Worm (Caenorhabditis elegans) whole organism, midembryonic: Measurements from ENCODE around the gene Y38H6C.9.

Experiments
- T22C8.4 ChIP-seq: fragments of 200-800 bp; sonication (Bioruptor generic); IDR thresholded peaks from 2 replicates; pipeline ENCODE4 v1.3.6; 2022; ENCODE audit warnings: missing genetic modification characterization, missing compliant biosample characterization
- cog-1 ChIP-seq: sonication (generic microtip); optimal IDR thresholded peaks from 2 replicates; lab custom pipeline; 2016; ENCODE audit warnings: missing genetic modification characterization, missing compliant biosample characterization
- flt-1 ChIP-seq: fragments of 200-800 bp; sonication (Bioruptor generic); IDR thresholded peaks from 2 replicates; pipeline ENCODE4 v1.3.6; 2022; ENCODE audit warnings: missing genetic modification characterization, missing compliant biosample characterization
- klf-2 ChIP-seq: fragments of 200-800 bp; sonication (Bioruptor generic); conservative IDR thresholded peaks from 2 replicates; pipeline ENCODE4 v1.3.6; 2022; ENCODE audit warnings: missing genetic modification reagents, missing genetic modification characterization, missing compliant biosample characterization
- med-1 ChIP-seq: sonication (generic microtip); optimal IDR thresholded peaks from 2 replicates; lab custom pipeline; 2017; ENCODE audit warnings: missing genetic modification characterization, mild to moderate bottlenecking, missing compliant biosample characterization, antibody characterized with exemption, missing genetic modification reagents; ENCODE audit not compliant: insufficient read depth
- ref-1 ChIP-seq: fragments of 200-800 bp; sonication (Bioruptor generic); conservative IDR thresholded peaks from 2 replicates; pipeline ENCODE4 v1.3.6; 2022; ENCODE audit warnings: missing genetic modification reagents, missing genetic modification characterization, missing compliant biosample characterization
- tab-1 ChIP-seq: fragments of 200-800 bp; sonication (Bioruptor generic); IDR thresholded peaks from 2 replicates; pipeline ENCODE4 v1.3.6; 2022; ENCODE audit warnings: missing genetic modification characterization, missing compliant biosample characterization
- ztf-23 ChIP-seq: fragments of 200-800 bp; sonication (Bioruptor generic); IDR thresholded peaks from 2 replicates; pipeline ENCODE4 v1.3.6; 2022; ENCODE audit warnings: missing genetic modification reagents, missing genetic modification characterization, missing compliant biosample characterization
- ztf-29 ChIP-seq: fragments of 200-800 bp; sonication (Bioruptor generic); IDR thresholded peaks from 2 replicates; pipeline ENCODE4 v1.3.6; 2022; ENCODE audit warnings: missing genetic modification reagents, missing genetic modification characterization, missing compliant biosample characterization

The Y38H6C.9 gene

ce11 chrV:20545742-20546141 lies 23.7 kb upstream of the Y38H6C.9 start:
- no peak for TF ChIP-seq ztf-29 (GFP tag; lab: Robert Waterston, UW)
- no peak for TF ChIP-seq cog-1 (tag; lab: Kevin White, UChicago)
- TF ChIP-seq klf-2: no peak
- no peak for TF ChIP-seq med-1 (GFP tag; lab: Kevin White, UChicago)
- no peak for TF ChIP-seq T22C8.4 (GFP tag; lab: Robert Waterston, UW)

DNA sequence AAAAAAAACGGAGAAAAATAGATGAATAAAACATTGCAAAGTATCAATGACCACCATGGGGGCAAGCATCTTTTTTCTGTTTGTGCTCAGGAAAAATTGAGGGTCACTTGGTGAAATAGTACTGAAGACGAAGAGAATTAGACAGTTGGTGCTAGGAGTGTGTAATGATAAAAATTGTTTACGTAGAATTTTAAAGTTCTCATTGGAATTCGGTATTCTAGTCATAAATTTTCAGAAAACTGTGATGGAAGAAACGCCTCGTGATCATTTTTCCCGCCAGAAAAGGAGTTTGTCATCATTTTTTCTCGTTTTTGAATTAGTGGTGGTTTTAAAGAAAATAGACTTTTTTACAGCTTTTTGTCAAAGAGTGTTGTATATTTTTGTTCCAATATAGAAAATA lies 22.5 kb upstream of the Y38H6C.9 start:
- TF ChIP-seq cog-1 (tag; lab: Kevin White, UChicago) (no peak), ztf-23 (GFP tag; lab: Robert Waterston, UW) (no peak), T22C8.4 (GFP tag; lab: Robert Waterston, UW) (no peak), ztf-29 (GFP tag; lab: Robert Waterston, UW) (no peak), tab-1 (GFP tag; lab: Robert Waterston, UW) (no peak), med-1 (GFP tag; lab: Kevin White, UChicago) (no peak), ref-1 (GFP tag; lab: Robert Waterston, UW) (no peak), klf-2 (no peak), flt-1 (no peak)

- TF ChIP-seq flt-1: no peak
- TF ChIP-seq ztf-29 (GFP tag; lab: Robert Waterston, UW): no peak
- no peak for TF ChIP-seq med-1 (GFP tag; lab: Kevin White, UChicago)
- TF ChIP-seq ref-1 (GFP tag; lab: Robert Waterston, UW): no peak
- no peak for TF ChIP-seq T22C8.4 (GFP tag; lab: Robert Waterston, UW)
- TF ChIP-seq cog-1 (tag; lab: Kevin White, UChicago): no peak
- no peak for TF ChIP-seq tab-1 (GFP tag; lab: Robert Waterston, UW)
- TF ChIP-seq klf-2: no peak
- TF ChIP-seq ztf-23 (GFP tag; lab: Robert Waterston, UW): no peak
These were observed 22.0 kb upstream of the Y38H6C.9 start, which contains the start of gene slc-36.3 for ce11 chrV:20544092-20544491. TSS of gene slc-36.3 (minus strand) at chrV:20544192.

DNA sequence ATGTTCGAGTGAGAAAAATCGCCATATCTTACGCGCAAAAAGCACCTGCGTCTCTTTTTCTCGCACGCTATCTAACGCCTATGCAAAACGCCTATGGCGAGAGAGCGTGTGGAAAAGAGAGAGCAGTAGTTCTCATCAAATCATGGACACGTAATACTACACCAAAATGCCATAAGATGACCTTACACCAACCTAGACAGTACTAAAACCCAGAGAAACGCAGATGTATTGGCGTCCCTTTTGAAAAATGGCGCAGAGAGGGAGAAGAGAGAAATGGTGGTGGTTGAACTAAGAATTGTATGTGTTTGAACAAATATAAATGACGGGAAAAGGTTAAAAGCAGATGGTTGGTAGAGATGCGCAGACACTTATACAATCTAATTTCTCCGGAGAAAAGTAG lies 17.0 kb upstream of the Y38H6C.9 start, which contains the start of gene Y38H6C.16:
Gene Y38H6C.16, minus strand, starts transcription at position 293 of the 400 bp plus-strand sequence.
- TF ChIP-seq klf-2 (no peak), med-1 (GFP tag; lab: Kevin White, UChicago) (no peak), cog-1 (tag; lab: Kevin White, UChicago) (no peak), ztf-23 (GFP tag; lab: Robert Waterston, UW) (no peak), flt-1 (no peak), T22C8.4 (GFP tag; lab: Robert Waterston, UW) (no peak)

DNA sequence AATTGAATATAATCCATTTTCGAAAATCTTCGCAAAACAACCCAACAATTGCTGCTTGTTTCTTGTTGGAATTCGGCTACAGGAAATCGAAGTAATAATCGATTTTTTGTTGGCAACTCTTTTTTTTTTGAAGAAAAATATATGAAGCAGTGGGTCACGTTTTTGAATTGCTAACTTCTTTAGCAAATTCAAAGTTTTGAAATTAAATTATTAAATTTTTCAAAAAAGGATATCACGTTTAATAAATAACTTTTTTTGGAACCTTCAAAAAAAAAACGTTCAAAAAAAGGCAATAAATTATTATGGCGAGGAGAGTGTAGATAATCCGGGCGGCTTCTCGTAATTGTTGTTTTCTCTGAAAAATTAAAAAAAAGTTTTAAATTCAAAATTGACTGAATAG lies 14.1 kb upstream of the Y38H6C.9 start, which contains the start of gene Y38H6C.15:
Gene Y38H6C.15, minus strand, starts transcription at position 101 of the 400 bp plus-strand sequence.
- TF ChIP-seq ztf-29 (GFP tag; lab: Robert Waterston, UW) (no peak), ref-1 (GFP tag; lab: Robert Waterston, UW) (no peak), med-1 (GFP tag; lab: Kevin White, UChicago) (no peak), cog-1 (tag; lab: Kevin White, UChicago) (no peak), T22C8.4 (GFP tag; lab: Robert Waterston, UW) (no peak), ztf-23 (GFP tag; lab: Robert Waterston, UW) (no peak), flt-1 (no peak), tab-1 (GFP tag; lab: Robert Waterston, UW) (no peak), klf-2 (no peak)

ce11 chrV:20534072-20534471 lies 12.0 kb upstream of the Y38H6C.9 start, which contains the start of gene famh-161:
TSS of gene famh-161 (minus strand) at chrV:20534172.
- TF ChIP-seq T22C8.4 (GFP tag; lab: Robert Waterston, UW): no peak

ce11 chrV:20527493-20527892 lies 5.4 kb upstream of the Y38H6C.9 start, which contains the start of gene Y38H6C.13:
TSS of gene Y38H6C.13 (plus strand) at chrV:20527793.
- no peak for TF ChIP-seq ref-1 (GFP tag; lab: Robert Waterston, UW)
- no peak for TF ChIP-seq klf-2
- no peak for TF ChIP-seq ztf-29 (GFP tag; lab: Robert Waterston, UW)
- TF ChIP-seq med-1 (GFP tag; lab: Kevin White, UChicago): no peak
- no peak for TF ChIP-seq T22C8.4 (GFP tag; lab: Robert Waterston, UW)
- TF ChIP-seq tab-1 (GFP tag; lab: Robert Waterston, UW): no peak
- TF ChIP-seq flt-1: no peak
- TF ChIP-seq cog-1 (tag; lab: Kevin White, UChicago): no peak
- TF ChIP-seq ztf-23 (GFP tag; lab: Robert Waterston, UW): no peak

DNA sequence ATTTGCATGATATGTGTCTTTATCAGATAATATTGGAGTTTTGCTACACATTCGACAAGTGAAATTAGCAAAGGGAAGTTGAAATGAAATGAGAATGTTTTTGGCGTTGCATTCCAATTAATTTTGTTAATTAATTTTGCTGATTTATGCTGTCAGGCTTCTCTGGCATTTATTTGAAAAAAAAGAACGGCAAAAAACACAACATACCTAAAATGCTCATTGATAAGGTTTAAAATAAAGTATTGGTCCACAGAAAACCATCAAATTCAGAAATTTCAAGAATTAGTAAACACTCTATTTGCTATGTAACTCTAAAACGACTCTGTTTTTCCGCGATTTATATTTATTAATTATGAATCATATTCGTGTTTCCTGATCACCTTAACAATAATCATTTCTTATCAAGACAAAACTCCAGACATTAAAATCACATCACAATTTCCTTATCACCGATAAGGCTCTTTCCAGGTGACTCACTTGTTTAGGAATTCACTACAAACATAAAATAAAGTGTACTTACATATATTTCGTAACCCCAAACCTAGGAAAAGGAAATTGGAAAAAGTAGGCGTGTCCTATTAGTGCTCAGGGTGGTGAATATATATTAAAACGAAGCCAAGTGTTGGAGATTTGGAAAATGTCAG lies 3.9 kb upstream of the Y38H6C.9 start, which contains the start of the genes srh-166 and Y38H6C.24:
Gene srh-166, minus strand, starts transcription at position 51 of the 644 bp plus-strand sequence.
Gene Y38H6C.24, plus strand, starts transcription at position 620 of the 644 bp plus-strand sequence.
- TF ChIP-seq T22C8.4 (GFP tag; lab: Robert Waterston, UW) (no peak), tab-1 (GFP tag; lab: Robert Waterston, UW) (no peak), med-1 (GFP tag; lab: Kevin White, UChicago) (no peak), ztf-29 (GFP tag; lab: Robert Waterston, UW) (no peak), ref-1 (GFP tag; lab: Robert Waterston, UW) (no peak), klf-2 (no peak), ztf-23 (GFP tag; lab: Robert Waterston, UW) (no peak), flt-1 (no peak), cog-1 (tag; lab: Kevin White, UChicago) (no peak)

ce11 chrV:20518927-20519326 lies 3.1 kb downstream of the Y38H6C.9 start, which contains the start of gene Y38H6C.25:
TSS of gene Y38H6C.25 (plus strand) at chrV:20519227.
- TF ChIP-seq flt-1 (no peak), T22C8.4 (GFP tag; lab: Robert Waterston, UW) (no peak), ztf-23 (GFP tag; lab: Robert Waterston, UW) (no peak), ztf-29 (GFP tag; lab: Robert Waterston, UW) (no peak), ref-1 (GFP tag; lab: Robert Waterston, UW) (no peak), klf-2 (no peak), cog-1 (tag; lab: Kevin White, UChicago) (no peak), tab-1 (GFP tag; lab: Robert Waterston, UW) (no peak), med-1 (GFP tag; lab: Kevin White, UChicago) (no peak)
